Worm (Caenorhabditis elegans): ENCODE measurements around the gene his-31.
A peak's percentile ranks its signal among the peaks of the same experiment; 100 is the strongest.
"Not testable (repeated sequence)": the region's sequence is repeated elsewhere in the genome, so short reads cannot be mapped to it uniquely, and the experiment has no call there.

Gene his-31

ce11 chrIV:8358492-8358891, 24.7 kb upstream of the his-31 start, which contains the start of gene D2096.13:
Gene D2096.13 (minus strand): TSS chrIV:8358592.
- TF ChIP-seq ztf-16 (tag; optimal IDR thresholded peaks at IDR 0.05) (no peak), odd-2 (tag; optimal IDR thresholded peaks at IDR 0.05) (no peak), fax-1 (tag; optimal IDR thresholded peaks at IDR 0.05) (no peak), rnt-1 (tag; optimal IDR thresholded peaks at IDR 0.05) (no peak), pqm-1 (tag; optimal IDR thresholded peaks at IDR 0.05) (no peak), fkh-6 (tag; optimal IDR thresholded peaks at IDR 0.05) (no peak), K09A11.1 (tag; optimal IDR thresholded peaks at IDR 0.05; ENCODE audit: insufficient read depth) (no peak), lim-6 (tag; optimal IDR thresholded peaks at IDR 0.05) (no peak), C08G9.2 (tag; optimal IDR thresholded peaks at IDR 0.05) (no peak), unc-55 (GFP tag; optimal IDR thresholded peaks at IDR 0.05) (no peak), elt-2 (tag; optimal IDR thresholded peaks at IDR 0.05) (no peak), ceh-31 (tag; optimal IDR thresholded peaks at IDR 0.05) (no peak), unc-3 (GFP tag; conservative IDR thresholded peaks at IDR 0.05) (no peak), unc-3 (tag; optimal IDR thresholded peaks at IDR 0.05) (no peak)

ce11 chrIV:8357299-8357698, 23.5 kb upstream of the his-31 start:
- TF ChIP-seq ztf-16 (tag; optimal IDR thresholded peaks at IDR 0.05) (no peak), elt-4 (tag; optimal IDR thresholded peaks at IDR 0.05) (peak; percentile 64), sox-2 (GFP tag; IDR thresholded peaks at IDR 0.05) (no peak)

- no peak for TF ChIP-seq che-1 (tag; optimal IDR thresholded peaks at IDR 0.05)
- TF ChIP-seq pqm-1 (tag; optimal IDR thresholded peaks at IDR 0.05) = no peak
- TF ChIP-seq rnt-1 (tag; optimal IDR thresholded peaks at IDR 0.05) = no peak
- TF ChIP-seq mec-3 (tag; optimal IDR thresholded peaks at IDR 0.05; ENCODE audit: borderline replicate concordance) = no peak
- no peak for TF ChIP-seq syd-9 (tag; optimal IDR thresholded peaks at IDR 0.05)
- no peak for TF ChIP-seq hlh-30 (tag; optimal IDR thresholded peaks at IDR 0.05; ENCODE audit: insufficient read depth)
- TF ChIP-seq nhr-11 (tag; optimal IDR thresholded peaks at IDR 0.05) = no peak
- no peak for TF ChIP-seq lin-11 (tag; optimal IDR thresholded peaks at IDR 0.05)
- no peak for TF ChIP-seq hlh-15 (tag; optimal IDR thresholded peaks at IDR 0.05)
- TF ChIP-seq ceh-19 (GFP tag; optimal IDR thresholded peaks at IDR 0.05) = no peak
- no peak for TF ChIP-seq odd-2 (tag; optimal IDR thresholded peaks at IDR 0.05)
- no peak for TF ChIP-seq ceh-18 (tag; optimal IDR thresholded peaks at IDR 0.05)
- TF ChIP-seq ceh-48 (tag; optimal IDR thresholded peaks at IDR 0.05) = no peak
- TF ChIP-seq T23F11.4 (GFP tag; optimal IDR thresholded peaks at IDR 0.05) = no peak
- TF ChIP-seq tbx-7 (tag; optimal IDR thresholded peaks at IDR 0.05) = no peak
Measured at ce11 chrIV:8355592-8355991, 21.8 kb upstream of the his-31 start, which contains the start of the genes F17E9.2 and col-116. Gene F17E9.2 (plus strand): TSS chrIV:8355892. Gene col-116 (plus strand): TSS chrIV:8355906.

- no peak for TF ChIP-seq ceh-14 (tag; optimal IDR thresholded peaks at IDR 0.05)
- TF ChIP-seq zip-5 (tag; optimal IDR thresholded peaks at IDR 0.05) = no peak
- TF ChIP-seq ceh-18 (tag; optimal IDR thresholded peaks at IDR 0.05) = no peak
Measured at ce11 chrIV:8354572-8354971, 20.8 kb upstream of the his-31 start, which contains the start of gene F17E9.3. Gene F17E9.3 (plus strand): TSS chrIV:8354872.

- TF ChIP-seq ref-2, zip-5, unc-86 (tag; optimal IDR thresholded peaks at IDR 0.05): not testable (repeated sequence)
Measured at ce11 chrIV:8352036-8352435, 18.3 kb upstream of the his-31 start, which contains the start of gene F17E9.16. Gene F17E9.16 (plus strand): TSS chrIV:8352336.

- TF ChIP-seq nhr-232 (tag; optimal IDR thresholded peaks at IDR 0.05) (no peak), fkh-6 (tag; optimal IDR thresholded peaks at IDR 0.05) (no peak), sox-2 (GFP tag; IDR thresholded peaks at IDR 0.05) (no peak), ceh-34 (tag; optimal IDR thresholded peaks at IDR 0.05) (no peak), ceh-48 (tag; optimal IDR thresholded peaks at IDR 0.05) (no peak), nfya-1 (tag; optimal IDR thresholded peaks at IDR 0.05) (no peak), hlh-13 (GFP tag; optimal IDR thresholded peaks at IDR 0.05) (no peak), hlh-6 (tag; optimal IDR thresholded peaks at IDR 0.05) (no peak), ceh-19 (GFP tag; optimal IDR thresholded peaks at IDR 0.05) (no peak), hlh-15 (tag; optimal IDR thresholded peaks at IDR 0.05) (no peak), mec-3 (tag; optimal IDR thresholded peaks at IDR 0.05; ENCODE audit: borderline replicate concordance) (no peak), pqm-1 (tag; optimal IDR thresholded peaks at IDR 0.05) (no peak)
Measured at ce11 chrIV:8348073-8348472, 14.3 kb upstream of the his-31 start, which contains the start of gene F17E9.4. Gene F17E9.4 (plus strand): TSS chrIV:8348373.

All from whole organism, late embryonic.